Worm (Caenorhabditis elegans) whole organism, early embryonic: Measurements from ENCODE around the gene irld-33.

Experiments
- ama-1 ChIP-seq: fragments of 150-350 bp; optimal IDR thresholded peaks from 2 replicates; lab custom pipeline; 2014
- ceh-13 ChIP-seq: fragments of 200-800 bp; sonication (Bioruptor generic); optimal IDR thresholded peaks from 2 replicates; lab custom pipeline; 2018; ENCODE audit warnings: mild to moderate bottlenecking, missing genetic modification characterization, missing compliant biosample characterization
- ets-7 ChIP-seq: sonication (generic microtip); optimal IDR thresholded peaks from 2 replicates; lab custom pipeline; 2016; ENCODE audit warnings: missing genotype, missing genetic modification characterization, missing compliant biosample characterization
- flt-1 ChIP-seq: fragments of 200-800 bp; sonication (Bioruptor generic); IDR thresholded peaks from 2 replicates; pipeline ENCODE4 v1.3.6; 2022; ENCODE audit warnings: missing genetic modification characterization, missing compliant biosample characterization
- hmg-4 ChIP-seq: fragments of 200-800 bp; sonication (Bioruptor generic); optimal IDR thresholded peaks from 2 replicates; lab custom pipeline; 2018; ENCODE audit warnings: mild to moderate bottlenecking, missing genetic modification characterization, missing compliant biosample characterization
- scrt-1 ChIP-seq: fragments of 200-800 bp; sonication (Bioruptor generic); IDR thresholded peaks from 2 replicates; pipeline ENCODE4 v1.3.6; 2022; ENCODE audit warnings: missing genetic modification characterization, missing compliant biosample characterization

DNA sequence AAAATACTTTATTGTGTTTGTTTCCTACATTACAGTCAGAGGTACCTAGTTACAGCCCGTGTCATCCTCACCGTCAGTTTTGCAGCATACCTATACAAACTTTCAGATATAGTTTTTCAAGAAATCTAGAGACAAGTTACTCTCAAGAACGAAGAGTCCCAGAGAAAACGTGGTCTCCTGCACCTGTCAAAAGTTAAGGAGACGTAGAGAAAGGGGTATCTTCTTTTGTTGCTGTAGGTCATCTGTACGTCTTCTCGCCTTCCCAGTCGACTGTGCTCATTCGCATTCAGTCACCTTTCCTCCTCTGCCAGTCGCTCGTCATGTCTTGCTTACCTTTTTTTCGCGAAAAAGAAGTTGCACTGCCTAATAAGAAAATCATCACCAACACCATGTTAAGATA, 22.7 kb downstream of the irld-33 start, which contains the start of gene F36H5.4:
- TF ChIP-seq scrt-1 (GFP tag; lab: Robert Waterston, UW): no peak
- no peak for TF ChIP-seq flt-1 (GFP tag; lab: Robert Waterston, UW)
- TF ChIP-seq ceh-13: no peak
- TF ChIP-seq hmg-4: no peak
- TF ChIP-seq ama-1 (lab: Kevin White, UChicago): no peak
- TF ChIP-seq ets-7 (tag; lab: Kevin White, UChicago): no peak
